Fruit fly (Drosophila melanogaster) whole organism, embryonic: ENCODE measurements around the gene Npc2a.
A peak's percentile ranks its signal among the peaks of the same experiment; 100 is the strongest.

Source experiments
- Atf3 ChIP-seq: fragments of 200-800 bp; sonication (Bioruptor generic); optimal IDR thresholded peaks from 3 replicates; lab custom pipeline; 2016; ENCODE audit warnings: missing biosample characterization, missing genetic modification characterization
- B-H2 ChIP-seq: fragments of 200-800 bp; sonication (Bioruptor generic); optimal IDR thresholded peaks from 2 replicates; lab custom pipeline; 2018; ENCODE audit warnings: missing biosample characterization, mild to moderate bottlenecking, missing genetic modification characterization
- CG1024 ChIP-seq: fragments of 200-800 bp; sonication (Bioruptor generic); IDR thresholded peaks from 2 replicates; pipeline ENCODE4 v1.3.6; 2022; ENCODE audit warnings: missing biosample characterization, missing genetic modification characterization
- CG10462 ChIP-seq: fragments of 200-800 bp; sonication (Bioruptor generic); optimal IDR thresholded peaks from 2 replicates; lab custom pipeline; 2016; ENCODE audit warnings: missing biosample characterization, missing genetic modification characterization
- CG13424 ChIP-seq: fragments of 200-800 bp; sonication (Bioruptor generic); optimal IDR thresholded peaks from 2 replicates; lab custom pipeline; 2019; ENCODE audit warnings: missing biosample characterization, mild to moderate bottlenecking, missing genetic modification characterization, moderate library complexity
- CG13894 ChIP-seq: fragments of 200-800 bp; sonication (Bioruptor generic); optimal IDR thresholded peaks from 3 replicates; lab custom pipeline; 2018; ENCODE audit warnings: missing biosample characterization, mild to moderate bottlenecking, missing genetic modification characterization, moderate library complexity
- CG14667 ChIP-seq: fragments of 200-800 bp; sonication (Bioruptor generic); IDR thresholded peaks from 2 replicates; pipeline ENCODE4 v1.3.6; 2022; ENCODE audit warnings: missing biosample characterization, missing genetic modification characterization
- CG14965 ChIP-seq: fragments of 200-800 bp; sonication (Bioruptor generic); optimal IDR thresholded peaks from 2 replicates; lab custom pipeline; 2016; ENCODE audit warnings: missing biosample characterization, missing genetic modification characterization, borderline replicate concordance
- CG15601 ChIP-seq: fragments of 200-800 bp; sonication (Bioruptor generic); optimal IDR thresholded peaks from 3 replicates; lab custom pipeline; 2019; ENCODE audit warnings: missing biosample characterization, mild to moderate bottlenecking, missing genetic modification characterization, moderate library complexity
- CG18011 ChIP-seq: fragments of 200-800 bp; sonication (Bioruptor generic); optimal IDR thresholded peaks from 2 replicates; lab custom pipeline; 2017; ENCODE audit warnings: missing biosample characterization, missing genetic modification characterization, mild to moderate bottlenecking, moderate library complexity, missing genotype
- CG2712 ChIP-seq: fragments of 200-800 bp; optimal IDR thresholded peaks from 3 replicates; lab custom pipeline; 2019; ENCODE audit warnings: missing biosample characterization, mild to moderate bottlenecking, missing genetic modification characterization, moderate library complexity
- CG43689 ChIP-seq: fragments of 200-800 bp; sonication (Bioruptor generic); IDR thresholded peaks from 2 replicates; pipeline ENCODE4 v1.3.6; 2022; ENCODE audit warnings: missing biosample characterization, missing genetic modification characterization
- CG6272 ChIP-seq: fragments of 200-800 bp; sonication (Bioruptor generic); IDR thresholded peaks from 2 replicates; pipeline ENCODE4 v1.3.6; 2022; ENCODE audit warnings: missing biosample characterization, missing genetic modification characterization
- CG6689 ChIP-seq: fragments of 200-800 bp; sonication (Bioruptor generic); IDR thresholded peaks from 2 replicates; pipeline ENCODE4 v1.3.6; 2022; ENCODE audit warnings: missing biosample characterization, missing genetic modification characterization
- CG7357 ChIP-seq: fragments of 200-800 bp; sonication (Bioruptor generic); IDR thresholded peaks from 3 replicates; pipeline ENCODE4 v1.3.6; 2022; ENCODE audit warnings: missing biosample characterization, missing genetic modification characterization
- CG7556 ChIP-seq: fragments of 200-800 bp; sonication (Bioruptor generic); optimal IDR thresholded peaks from 2 replicates; lab custom pipeline; 2017; ENCODE audit warnings: missing biosample characterization, mild to moderate bottlenecking, missing genetic modification characterization
- CG8765 ChIP-seq: fragments of 200-800 bp; sonication (Bioruptor generic); IDR thresholded peaks from 2 replicates; pipeline ENCODE4 v1.3.6; 2022; ENCODE audit warnings: missing biosample characterization, missing genetic modification characterization
- CG9727 ChIP-seq: fragments of 200-800 bp; sonication (Bioruptor generic); optimal IDR thresholded peaks from 3 replicates; lab custom pipeline; 2017; ENCODE audit warnings: missing biosample characterization, mild to moderate bottlenecking, missing genetic modification characterization
- Dll ChIP-seq: fragments of 200-800 bp; sonication (Bioruptor generic); IDR thresholded peaks from 4 replicates; pipeline ENCODE4 v1.3.6; 2022; ENCODE audit warnings: missing biosample characterization, missing genetic modification characterization; ENCODE audit not compliant: partially characterized antibody
- Doc2 ChIP-seq: fragments of 200-800 bp; sonication (Bioruptor generic); IDR thresholded peaks from 2 replicates; pipeline ENCODE4 v1.3.6; 2022; ENCODE audit warnings: missing biosample characterization, missing genetic modification characterization
- Eip74EF ChIP-seq, 2 experiments: fragments of 200-800 bp in 1 of 2; fragments of >200 bp in 1 of 2; sonication (Bioruptor generic) in 1 of 2; optimal IDR thresholded peaks; 2 replicates each; lab custom pipeline; 2017 to 2019; ENCODE audit warnings: missing biosample characterization in 2 of 2, missing genetic modification characterization in 2 of 2, mild to moderate bottlenecking in 1 of 2, moderate library complexity in 1 of 2
- HLHmδ ChIP-seq: fragments of 200-800 bp; sonication (Bioruptor generic); optimal IDR thresholded peaks from 2 replicates; lab custom pipeline; 2018; ENCODE audit warnings: missing biosample characterization, mild to moderate bottlenecking, missing genetic modification characterization, moderate library complexity
- Hsf ChIP-seq: fragments of 200-800 bp; sonication (Bioruptor generic); optimal IDR thresholded peaks from 3 replicates; lab custom pipeline; 2016; ENCODE audit warnings: missing biosample characterization, missing genetic modification characterization
- Mad ChIP-seq: fragments of 200-800 bp; sonication (Bioruptor generic); optimal IDR thresholded peaks from 2 replicates; lab custom pipeline; 2016; ENCODE audit warnings: missing biosample characterization, missing genetic modification characterization
- Med ChIP-seq: fragments of 200-800 bp; sonication (Bioruptor generic); peaks from one replicate; lab custom pipeline; 2016; ENCODE audit warnings: missing biosample characterization, missing genetic modification characterization, mild to moderate bottlenecking, inconsistent platforms, moderate library complexity
- NfI ChIP-seq: fragments of 200-800 bp; sonication (Bioruptor generic); optimal IDR thresholded peaks from 3 replicates; lab custom pipeline; 2018; ENCODE audit warnings: missing biosample characterization, mild to moderate bottlenecking, missing genetic modification characterization, moderate library complexity
- TFAM ChIP-seq: fragments of 200-800 bp; sonication (Bioruptor generic); optimal IDR thresholded peaks from 2 replicates; lab custom pipeline; 2017; ENCODE audit warnings: missing biosample characterization, missing genetic modification characterization, inconsistent platforms
- Usf ChIP-seq: fragments of 200-800 bp; sonication (Bioruptor generic); optimal IDR thresholded peaks from 2 replicates; lab custom pipeline; 2017; ENCODE audit warnings: missing genotype, missing biosample characterization, missing genetic modification characterization
- Xrp1 ChIP-seq: fragments of 200-800 bp; sonication (Bioruptor generic); IDR thresholded peaks from 2 replicates; pipeline ENCODE4 v1.3.6; 2022; ENCODE audit warnings: missing biosample characterization, missing genetic modification characterization
- amos ChIP-seq: fragments of 200-800 bp; sonication (Bioruptor generic); IDR thresholded peaks from 2 replicates; pipeline ENCODE4 v1.3.6; 2022; ENCODE audit warnings: missing biosample characterization, missing genetic modification characterization; ENCODE audit not compliant: partially characterized antibody
- ash1 ChIP-seq: fragments of 200-800 bp; sonication (Bioruptor generic); optimal IDR thresholded peaks from 2 replicates; lab custom pipeline; 2018; ENCODE audit warnings: missing biosample characterization, mild to moderate bottlenecking, missing genetic modification characterization
- az2 ChIP-seq: fragments of 200-800 bp; sonication (Bioruptor generic); optimal IDR thresholded peaks from 3 replicates; lab custom pipeline; 2016; ENCODE audit warnings: missing biosample characterization, missing genetic modification characterization
- bsh ChIP-seq, 2 experiments: fragments of 200-800 bp; sonication (Bioruptor generic); optimal IDR thresholded peaks; 2 replicates each; lab custom pipeline; 2017 to 2018; ENCODE audit warnings: mild to moderate bottlenecking in 2 of 2, missing biosample characterization in 2 of 2, missing genetic modification characterization in 2 of 2, moderate library complexity in 1 of 2
- ci ChIP-seq: fragments of 200-800 bp; sonication (Bioruptor generic); IDR thresholded peaks from 3 replicates; pipeline ENCODE4 v1.3.6; 2022; ENCODE audit warnings: missing biosample characterization, missing genetic modification characterization
- corto ChIP-seq: fragments of 200-800 bp; sonication (Bioruptor generic); optimal IDR thresholded peaks from 2 replicates; lab custom pipeline; 2016; ENCODE audit warnings: missing biosample characterization, mild to moderate bottlenecking, missing genetic modification characterization, moderate library complexity
- dati ChIP-seq: fragments of 200-800 bp; sonication (Bioruptor generic); IDR thresholded peaks from 2 replicates; pipeline ENCODE4 v1.3.6; 2022; ENCODE audit warnings: missing biosample characterization, missing genetic modification characterization
- gsb ChIP-seq: fragments of 200-800 bp; sonication (Bioruptor generic); IDR thresholded peaks from 2 replicates; pipeline ENCODE4 v1.3.6; 2022; ENCODE audit warnings: missing biosample characterization, missing genetic modification characterization
- h ChIP-seq: fragments of >200 bp; optimal IDR thresholded peaks from 2 replicates; lab custom pipeline; 2017
- hb ChIP-seq: fragments of 200-800 bp; sonication (Bioruptor generic); IDR thresholded peaks from 3 replicates; pipeline ENCODE4 v1.3.6; 2022; ENCODE audit warnings: missing biosample characterization, missing genetic modification characterization; ENCODE audit not compliant: partially characterized antibody
- kni ChIP-seq: fragments of 200-800 bp; sonication (Bioruptor generic); optimal IDR thresholded peaks from 3 replicates; lab custom pipeline; 2017; ENCODE audit warnings: mild to moderate bottlenecking, missing biosample characterization, missing genetic modification reagents, missing genetic modification characterization
- lbe ChIP-seq: fragments of 200-800 bp; sonication (Bioruptor generic); optimal IDR thresholded peaks from 2 replicates; lab custom pipeline; 2016; ENCODE audit warnings: missing biosample characterization, mild to moderate bottlenecking, missing genetic modification characterization
- mld ChIP-seq: fragments of 200-800 bp; sonication (Bioruptor generic); IDR thresholded peaks from 3 replicates; pipeline ENCODE4 v1.3.6; 2022; ENCODE audit warnings: missing biosample characterization, missing genetic modification characterization; ENCODE audit not compliant: partially characterized antibody
- otp ChIP-seq: fragments of 200-800 bp; sonication (Bioruptor generic); IDR thresholded peaks from 3 replicates; pipeline ENCODE4, ENCODE4 v1.3.6; 2022; ENCODE audit warnings: missing biosample characterization, missing genetic modification characterization
- repo ChIP-seq: fragments of 200-800 bp; sonication (Bioruptor generic); optimal IDR thresholded peaks from 2 replicates; lab custom pipeline; 2016; ENCODE audit warnings: missing biosample characterization, missing genetic modification characterization
- sc ChIP-seq, 3 experiments: fragments of >200 bp in 2 of 3; fragments of 200-800 bp in 1 of 3; sonication (Bioruptor generic) in 1 of 3; optimal IDR thresholded peaks; 2 replicates in 2 of 3; 3 replicates in 1 of 3; lab custom pipeline; 2017; ENCODE audit warnings: mild to moderate bottlenecking in 1 of 3, missing biosample characterization in 1 of 3, missing genetic modification characterization in 1 of 3, missing genetic modification reagents in 1 of 3
- sima ChIP-seq: fragments of 200-800 bp; sonication (Bioruptor generic); optimal IDR thresholded peaks from 2 replicates; lab custom pipeline; 2016; ENCODE audit warnings: missing biosample characterization, missing genetic modification characterization
- tgo ChIP-seq: fragments of 200-800 bp; sonication (Bioruptor generic); IDR thresholded peaks from 3 replicates; pipeline ENCODE4 v1.3.6; 2022; ENCODE audit warnings: missing biosample characterization, missing genetic modification characterization
- zen2 ChIP-seq: fragments of 200-800 bp; sonication (Bioruptor generic); IDR thresholded peaks from 3 replicates; pipeline ENCODE4 v1.3.6; 2022; ENCODE audit warnings: missing biosample characterization, missing genetic modification characterization; ENCODE audit not compliant: partially characterized antibody
- zfh1 ChIP-seq: fragments of 200-800 bp; sonication (Bioruptor generic); IDR thresholded peaks from 3 replicates; pipeline ENCODE4 v1.3.6; 2022; ENCODE audit warnings: missing biosample characterization, missing genetic modification characterization

Npc2a gene

DNA sequence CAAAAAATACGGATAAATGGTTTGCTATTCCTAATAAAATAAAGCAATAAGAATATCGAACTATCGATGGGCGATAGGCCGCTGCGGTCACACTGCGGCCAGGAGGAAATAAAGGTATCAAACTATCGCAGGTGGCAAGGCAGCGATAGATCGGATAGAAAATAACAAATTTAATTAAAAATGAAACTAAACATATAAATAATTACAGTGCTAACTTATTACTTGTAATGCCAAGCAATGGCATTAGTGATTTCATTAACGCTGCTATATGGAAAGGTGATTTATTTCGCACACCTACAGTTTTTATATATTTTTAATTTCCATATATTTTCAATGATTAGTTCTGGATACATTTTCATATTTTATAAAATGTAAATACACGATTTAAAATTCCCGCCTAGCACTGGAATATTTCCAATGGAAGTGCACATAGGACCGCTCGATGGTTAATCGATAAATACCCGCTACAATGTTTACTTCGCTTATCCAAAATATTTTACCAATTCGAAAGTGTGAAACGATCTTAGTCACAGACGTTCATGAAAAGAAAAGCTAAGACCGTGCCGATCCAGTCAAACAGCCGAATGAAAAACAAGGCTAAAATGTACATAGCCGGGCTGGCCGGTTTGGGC is 7.3 kb upstream of the Npc2a start, which contains the start of the genes CG15356 and CG15362 (continued):
- TF ChIP-seq CG13424 (tag; lab: Kevin White, UChicago) (peak; percentile 19), hb (peak; percentile 100), CG7357 (GFP tag; lab: Robert Waterston, UW) (no peak), lbe (GFP tag; lab: Kevin White, UChicago) (peak; percentile 43), CG6272 (GFP tag; lab: Robert Waterston, UW) (peak; percentile 38; the same call in 1 of the 2 replicates), Xrp1 (GFP tag; lab: Robert Waterston, UW) (no peak), ash1 (no peak), CG18011 (GFP tag; lab: Kevin White, UChicago) (no peak), CG43689 (GFP tag; lab: Robert Waterston, UW) (no peak), CG15601 (no peak), sc (optimal IDR thresholded peaks at IDR 0.05; lab: Kevin White, UChicago) (no peak), sc (GFP tag; optimal IDR thresholded peaks at IDR 0.05; lab: Kevin White, UChicago) (no peak), CG8765 (GFP tag; lab: Robert Waterston, UW) (peak; percentile 41; the same call in 1 of the 2 replicates), gsb (GFP tag; lab: Robert Waterston, UW) (no peak), CG2712 (tag; lab: Kevin White, UChicago) (peak; percentile 59), Mad (GFP tag; lab: Kevin White, UChicago) (no peak), HLHmδ (GFP tag; lab: Kevin White, UChicago) (no peak), az2 (GFP tag; lab: Kevin White, UChicago) (peak; percentile 16), repo (GFP tag; lab: Kevin White, UChicago) (no peak), CG7556 (no peak), ci (GFP tag; lab: Robert Waterston, UW) (no peak), B-H2 (no peak), mld (GFP tag; lab: Robert Waterston, UW) (peak; percentile 98), h (no peak), kni (GFP tag; lab: Kevin White, UChicago) (no peak), CG13894 (tag; lab: Kevin White, UChicago) (no peak), amos (peak; percentile 99), Med (GFP tag; lab: Kevin White, UChicago) (peak; percentile 85), sima (GFP tag; lab: Kevin White, UChicago) (no peak), zen2 (GFP tag; lab: Robert Waterston, UW) (peak; percentile 98), Dll (GFP tag; lab: Robert Waterston, UW) (peak; percentile 98), otp (GFP tag; lab: Robert Waterston, UW) (0 out of 3 replicates have a peak, but pooled peaks have one; percentile 29), Doc2 (GFP tag; lab: Robert Waterston, UW) (no peak), corto (GFP tag; lab: Kevin White, UChicago) (no peak), Hsf (GFP tag; lab: Kevin White, UChicago) (peak; percentile 35), CG14965 (GFP tag; lab: Kevin White, UChicago) (no peak), tgo (GFP tag; lab: Robert Waterston, UW) (no peak), Usf (no peak), CG1024 (GFP tag; lab: Robert Waterston, UW) (no peak), Atf3 (GFP tag; lab: Kevin White, UChicago) (no peak), zfh1 (GFP tag; lab: Robert Waterston, UW) (no peak), NfI (GFP tag; lab: Kevin White, UChicago) (peak; percentile 53), dati (GFP tag; lab: Robert Waterston, UW) (no peak), Eip74EF (GFP tag; optimal IDR thresholded peaks at IDR 0.05; lab: Kevin White, UChicago) (no peak), TFAM (GFP tag; lab: Kevin White, UChicago) (no peak), CG10462 (peak; percentile 14), bsh (GFP tag; optimal IDR thresholded peaks at IDR 0.05; lab: Kevin White, UChicago) (peak in 1 of 2 experiments; percentile 4), CG9727 (GFP tag; lab: Kevin White, UChicago) (peak; percentile 50), CG6689 (GFP tag; lab: Robert Waterston, UW) (0 out of 2 replicates have a peak, but pooled peaks have one; percentile 18), CG14667 (GFP tag; lab: Robert Waterston, UW) (no peak)
